Fruit fly (Drosophila melanogaster): ENCODE results near the gene CG44355.

dm6 chr3L:12329549-12329948 lies 18.9 kb downstream of the CG44355 start:
- no peak for TF ChIP-seq Clk (GFP tag; optimal IDR thresholded peaks at IDR 0.05)
- TF ChIP-seq tj (GFP tag; optimal IDR thresholded peaks at IDR 0.05) = no peak
- TF ChIP-seq Crg-1 (GFP tag; optimal IDR thresholded peaks at IDR 0.05) = no peak
- no peak for TF ChIP-seq CG14711 (tag; optimal IDR thresholded peaks at IDR 0.05)
- TF ChIP-seq ovo (GFP tag; optimal IDR thresholded peaks at IDR 0.05) = no peak
- no peak for TF ChIP-seq kay (GFP tag; ENCODE audit: borderline replicate concordance)
- no peak for TF ChIP-seq Mnt (GFP tag; optimal IDR thresholded peaks at IDR 0.05)
- TF ChIP-seq toe (GFP tag; optimal IDR thresholded peaks at IDR 0.05) = no peak
- no peak for TF ChIP-seq CG11617 (GFP tag; optimal IDR thresholded peaks at IDR 0.05)
- TF ChIP-seq CG5204 (GFP tag; optimal IDR thresholded peaks at IDR 0.05) = no peak
- TF ChIP-seq cic (GFP tag; optimal IDR thresholded peaks at IDR 0.05) = no peak
